ENCODE assay signal across 1 worm cellular context in genomic region chrX:14684406-14684927, ce11.
TF ChIP-seq lines count a peak whose summit lies in the region.

Gene csq-1, plus strand, starts transcription at chrX:14684877.

TF ChIP-seq in whole organism, L1 larva, 84 proteins besides CTCF, POLR2A, EP300 and RAD21 (continued from another document):
- TF ChIP-seq zip-4 (GFP tag; optimal IDR thresholded peaks at IDR 0.05; lab: Kevin White, UChicago) = no peak
- TF ChIP-seq dsc-1 (tag; optimal IDR thresholded peaks at IDR 0.05; lab: Kevin White, UChicago) = no peak
- no peak for TF ChIP-seq sox-4 (tag; optimal IDR thresholded peaks at IDR 0.05; lab: Kevin White, UChicago)
- TF ChIP-seq rnt-1 (tag; optimal IDR thresholded peaks at IDR 0.05; lab: Kevin White, UChicago) = peak; percentile 59
